Fruit fly (Drosophila melanogaster): ENCODE results near the gene Mis12.

Mis12 gene

dm6 chr3L:7001855-7002254 is 33.0 kb upstream of the Mis12 start:
- no peak for TF ChIP-seq sage (GFP tag; optimal IDR thresholded peaks at IDR 0.05)
- TF ChIP-seq Myc (optimal IDR thresholded peaks at IDR 0.05) = no peak
- no peak for TF ChIP-seq CrebA (GFP tag; optimal IDR thresholded peaks at IDR 0.05; ENCODE audit: borderline replicate concordance)
- no peak for TF ChIP-seq Abd-B (GFP tag; optimal IDR thresholded peaks at IDR 0.05)
- TF ChIP-seq foxo (GFP tag; optimal IDR thresholded peaks at IDR 0.05) = no peak
- no peak for TF ChIP-seq fru (GFP tag; optimal IDR thresholded peaks at IDR 0.05)
- no peak for TF ChIP-seq dsf (GFP tag; optimal IDR thresholded peaks at IDR 0.05; ENCODE audit: borderline replicate concordance)
- TF ChIP-seq Hnf4 (GFP tag; optimal IDR thresholded peaks at IDR 0.05) = no peak
- TF ChIP-seq Dif (GFP tag; optimal IDR thresholded peaks at IDR 0.05; ENCODE audit: partially characterized antibody) = no peak

- no peak for TF ChIP-seq Abd-B (GFP tag; optimal IDR thresholded peaks at IDR 0.05)
- TF ChIP-seq foxo (GFP tag; optimal IDR thresholded peaks at IDR 0.05) = no peak
- TF ChIP-seq N (GFP tag; optimal IDR thresholded peaks at IDR 0.05) = no peak
- TF ChIP-seq Hnf4 (GFP tag; optimal IDR thresholded peaks at IDR 0.05) = no peak
- no peak for TF ChIP-seq Jra (GFP tag; optimal IDR thresholded peaks at IDR 0.05)
- no peak for TF ChIP-seq CrebA (GFP tag; optimal IDR thresholded peaks at IDR 0.05; ENCODE audit: borderline replicate concordance)
- TF ChIP-seq tai (GFP tag; optimal IDR thresholded peaks at IDR 0.05) = no peak
- TF ChIP-seq sv (GFP tag; optimal IDR thresholded peaks at IDR 0.05) = no peak
- TF ChIP-seq CG9705 (GFP tag; optimal IDR thresholded peaks at IDR 0.05) = no peak
These were observed 31.1 kb upstream of the Mis12 start for dm6 chr3L:6999993-7000392.

- TF ChIP-seq GATAd (GFP tag; optimal IDR thresholded peaks at IDR 0.05) = no peak
- TF ChIP-seq h (GFP tag; optimal IDR thresholded peaks at IDR 0.05) = no peak
- TF ChIP-seq br (GFP tag; optimal IDR thresholded peaks at IDR 0.05) = no peak
These were observed 29.8 kb upstream of the Mis12 start, which contains the start of gene Mp for dm6 chr3L:6998692-6999091. Gene Mp (plus strand): TSS chr3L:6998843.

- TF ChIP-seq jim (GFP tag; optimal IDR thresholded peaks at IDR 0.05) (no peak), Mio (GFP tag; optimal IDR thresholded peaks at IDR 0.05) (no peak), Hnf4 (GFP tag; optimal IDR thresholded peaks at IDR 0.05) (no peak), CrebA (GFP tag; optimal IDR thresholded peaks at IDR 0.05; ENCODE audit: borderline replicate concordance) (no peak), dl (GFP tag; optimal IDR thresholded peaks at IDR 0.05; ENCODE audit: insufficient read depth in 1 of 2, partially characterized antibody in 2 of 2) (no peak), dmrt93B (GFP tag; optimal IDR thresholded peaks at IDR 0.05) (no peak), GATAd (GFP tag; optimal IDR thresholded peaks at IDR 0.05) (no peak), lola (GFP tag; optimal IDR thresholded peaks at IDR 0.05) (no peak), br (GFP tag; optimal IDR thresholded peaks at IDR 0.05) (no peak)
These were observed 28.6 kb upstream of the Mis12 start for dm6 chr3L:6997410-6997809.

- TF ChIP-seq dl (GFP tag; optimal IDR thresholded peaks at IDR 0.05; ENCODE audit: insufficient read depth in 1 of 2, partially characterized antibody in 2 of 2) (no peak), CrebA (GFP tag; optimal IDR thresholded peaks at IDR 0.05; ENCODE audit: borderline replicate concordance) (no peak), Myc (optimal IDR thresholded peaks at IDR 0.05) (no peak), Hr83 (GFP tag; optimal IDR thresholded peaks at IDR 0.05; ENCODE audit: poor library complexity, severe bottlenecking) (no peak), foxo (GFP tag; optimal IDR thresholded peaks at IDR 0.05) (peak in 1 of 2 experiments; percentile 29), Jra (GFP tag; optimal IDR thresholded peaks at IDR 0.05) (no peak), sv (GFP tag; optimal IDR thresholded peaks at IDR 0.05) (no peak), CG9705 (GFP tag; optimal IDR thresholded peaks at IDR 0.05) (no peak), N (GFP tag; optimal IDR thresholded peaks at IDR 0.05) (no peak), jim (GFP tag; optimal IDR thresholded peaks at IDR 0.05) (no peak), br (GFP tag; optimal IDR thresholded peaks at IDR 0.05) (peak; percentile 9), dmrt93B (GFP tag; optimal IDR thresholded peaks at IDR 0.05) (no peak), fru (GFP tag; optimal IDR thresholded peaks at IDR 0.05) (peak; percentile 16), h (GFP tag; optimal IDR thresholded peaks at IDR 0.05) (peak; percentile 26), Hr78 (GFP tag; optimal IDR thresholded peaks at IDR 0.05) (no peak), OdsH (GFP tag; optimal IDR thresholded peaks at IDR 0.05) (peak; percentile 22), Rel (GFP tag; optimal IDR thresholded peaks at IDR 0.05) (no peak), Rel (tag; optimal IDR thresholded peaks at IDR 0.05) (no peak), Sp1 (GFP tag; optimal IDR thresholded peaks at IDR 0.05) (peak; percentile 7), ey (GFP tag; optimal IDR thresholded peaks at IDR 0.05) (peak; percentile 13), tai (GFP tag; optimal IDR thresholded peaks at IDR 0.05) (no peak), Abd-B (GFP tag; optimal IDR thresholded peaks at IDR 0.05) (no peak), Hnf4 (GFP tag; optimal IDR thresholded peaks at IDR 0.05) (no peak), woc (GFP tag; optimal IDR thresholded peaks at IDR 0.05) (no peak), brk (GFP tag; optimal IDR thresholded peaks at IDR 0.05) (no peak), Dfd (GFP tag; optimal IDR thresholded peaks at IDR 0.05) (no peak), Vsx2 (GFP tag; optimal IDR thresholded peaks at IDR 0.05; ENCODE audit: partially characterized antibody) (no peak), sage (GFP tag; optimal IDR thresholded peaks at IDR 0.05) (no peak), pan (optimal IDR thresholded peaks at IDR 0.05) (no peak), lola (GFP tag; optimal IDR thresholded peaks at IDR 0.05) (no peak), CG32264 (GFP tag; optimal IDR thresholded peaks at IDR 0.05) (no peak), psq (GFP tag; optimal IDR thresholded peaks at IDR 0.05) (peak; percentile 0), rgr (GFP tag; optimal IDR thresholded peaks at IDR 0.05) (peak; percentile 28), usp (GFP tag; optimal IDR thresholded peaks at IDR 0.05) (no peak), GATAd (GFP tag; optimal IDR thresholded peaks at IDR 0.05) (no peak), dsf (GFP tag; optimal IDR thresholded peaks at IDR 0.05; ENCODE audit: borderline replicate concordance) (no peak), Dif (GFP tag; optimal IDR thresholded peaks at IDR 0.05; ENCODE audit: partially characterized antibody) (no peak), HLH106 (tag; optimal IDR thresholded peaks at IDR 0.05) (peak; percentile 31)
These were observed 28.1 kb upstream of the Mis12 start for dm6 chr3L:6996907-6997306.

Measured in whole organism, wandering third instar larva.